Worm (Caenorhabditis elegans): ENCODE results near the gene ttr-1.

ce11 chrIII:9944723-9945122, 15.8 kb downstream of the ttr-1 start, which contains the start of gene gln-2:
- no peak for TF ChIP-seq nhr-77 (tag; optimal IDR thresholded peaks at IDR 0.05)
- TF ChIP-seq nhr-12 (tag; optimal IDR thresholded peaks at IDR 0.05): no peak
